Worm (Caenorhabditis elegans): ENCODE measurements around the gene nucl-1.
A peak's percentile ranks its signal among the peaks of the same experiment; 100 is the strongest.

The nucl-1 gene

DNA sequence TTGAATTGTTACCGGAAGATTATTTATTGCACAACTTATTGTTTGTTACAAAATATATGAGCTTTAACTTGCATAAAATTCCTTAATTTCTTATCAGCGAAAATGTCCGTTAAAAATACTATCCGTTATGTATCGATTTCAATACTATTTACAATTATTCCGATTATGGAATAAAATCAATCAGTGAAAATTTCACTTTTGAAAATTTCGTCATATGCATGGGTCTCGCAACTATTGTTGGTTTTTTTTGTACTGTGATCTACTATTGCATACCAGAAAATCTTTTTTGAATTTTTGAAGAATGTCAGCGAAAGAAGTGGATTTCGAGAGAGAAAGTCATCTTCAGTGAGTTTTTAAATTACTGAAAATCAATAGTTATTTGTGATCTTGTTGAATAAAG lies 7.9 kb upstream of the nucl-1 start, which contains the start of gene nprl-3:
TSS of gene nprl-3 (plus strand) at position 301 of the 400 bp plus-strand sequence.
- TF ChIP-seq blmp-1 (tag; optimal IDR thresholded peaks at IDR 0.05): no peak
- no peak for TF ChIP-seq drap-1 (GFP tag; optimal IDR thresholded peaks at IDR 0.05)
- no peak for TF ChIP-seq unc-39 (tag; optimal IDR thresholded peaks at IDR 0.05)
- no peak for TF ChIP-seq pha-4 (tag; optimal IDR thresholded peaks at IDR 0.05)
- no peak for TF ChIP-seq nhr-12 (tag; optimal IDR thresholded peaks at IDR 0.05)
- TF ChIP-seq mab-5 (tag; optimal IDR thresholded peaks at IDR 0.05): no peak
- TF ChIP-seq ham-2 (GFP tag; optimal IDR thresholded peaks at IDR 0.05): no peak
- TF ChIP-seq snpc-4 (tag; optimal IDR thresholded peaks at IDR 0.05): no peak
- TF ChIP-seq nhr-237 (tag; optimal IDR thresholded peaks at IDR 0.05): no peak
- TF ChIP-seq zip-8 (tag; optimal IDR thresholded peaks at IDR 0.05): no peak
- no peak for TF ChIP-seq unc-62 (GFP tag; optimal IDR thresholded peaks at IDR 0.05)
- no peak for TF ChIP-seq ztf-11 (tag; optimal IDR thresholded peaks at IDR 0.05)
- no peak for TF ChIP-seq elt-3 (tag; optimal IDR thresholded peaks at IDR 0.05)
- TF ChIP-seq ces-1 (GFP tag; optimal IDR thresholded peaks at IDR 0.05): no peak
- no peak for TF ChIP-seq ceh-39 (tag; optimal IDR thresholded peaks at IDR 0.05)
- TF ChIP-seq unc-120 (tag; optimal IDR thresholded peaks at IDR 0.05; ENCODE audit: poor library complexity, severe bottlenecking): no peak

DNA sequence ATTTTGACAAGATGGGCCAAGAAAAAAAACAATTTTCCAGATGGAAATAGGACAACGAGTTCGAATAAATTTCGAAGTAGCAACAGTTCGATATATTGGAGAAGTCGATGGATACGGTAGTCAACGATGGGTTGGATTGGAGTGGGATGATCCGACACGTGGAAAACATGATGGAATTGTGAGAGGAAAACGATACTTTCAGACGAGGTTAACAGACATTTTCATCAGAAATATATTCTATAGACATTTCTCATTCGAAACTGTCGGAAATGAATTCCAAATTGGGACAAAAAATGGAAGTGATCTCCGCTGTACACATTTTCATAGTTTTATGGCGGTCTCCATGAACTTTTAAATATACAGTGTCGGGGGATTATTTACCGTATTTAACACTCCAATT lies 5.3 kb upstream of the nucl-1 start, which contains the start of gene tbce-1:
TSS of gene tbce-1 (plus strand) at position 41 of the 400 bp plus-strand sequence.
- no peak for TF ChIP-seq lin-13 (tag; optimal IDR thresholded peaks at IDR 0.05)
- no peak for TF ChIP-seq hlh-1 (tag; optimal IDR thresholded peaks at IDR 0.05)
- no peak for TF ChIP-seq nhr-12 (tag; optimal IDR thresholded peaks at IDR 0.05)
- no peak for TF ChIP-seq unc-39 (tag; optimal IDR thresholded peaks at IDR 0.05)
- TF ChIP-seq zip-8 (tag; optimal IDR thresholded peaks at IDR 0.05): no peak
- TF ChIP-seq ceh-43 (GFP tag; optimal IDR thresholded peaks at IDR 0.05): no peak
- no peak for TF ChIP-seq snpc-4 (tag; optimal IDR thresholded peaks at IDR 0.05)
- no peak for TF ChIP-seq lin-32 (GFP tag; optimal IDR thresholded peaks at IDR 0.05)
- no peak for TF ChIP-seq ceh-83 (GFP tag; optimal IDR thresholded peaks at IDR 0.05)
- TF ChIP-seq nhr-28 (tag; optimal IDR thresholded peaks at IDR 0.05): no peak
- no peak for TF ChIP-seq nhr-237 (tag; optimal IDR thresholded peaks at IDR 0.05)
- no peak for TF ChIP-seq mab-5 (tag; optimal IDR thresholded peaks at IDR 0.05)
- no peak for TF ChIP-seq elt-3 (tag; optimal IDR thresholded peaks at IDR 0.05)

DNA sequence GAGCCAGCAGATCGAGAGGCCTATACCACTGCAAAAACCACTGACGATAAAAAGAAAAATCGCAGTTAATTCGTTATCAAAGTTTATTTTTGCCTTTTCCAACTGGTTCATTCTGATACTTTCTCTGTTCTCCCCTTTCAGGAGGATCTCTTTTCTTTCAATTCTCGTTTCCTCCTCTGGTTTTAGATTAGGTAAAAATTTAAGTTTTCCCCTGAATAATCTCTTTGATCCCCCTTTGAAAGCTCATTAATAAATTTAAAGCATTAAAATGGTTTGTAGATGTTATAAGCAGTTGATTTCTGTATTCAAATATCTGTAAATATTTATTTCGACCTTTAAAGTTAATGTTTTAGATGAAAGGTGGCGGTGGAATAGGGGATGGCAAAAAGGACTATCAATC lies 1.9 kb upstream of the nucl-1 start, which contains the start of gene K07H8.2:
TSS of gene K07H8.2 (plus strand) at position 301 of the 400 bp plus-strand sequence.
- no peak for TF ChIP-seq unc-120 (tag; optimal IDR thresholded peaks at IDR 0.05; ENCODE audit: poor library complexity, severe bottlenecking)

DNA sequence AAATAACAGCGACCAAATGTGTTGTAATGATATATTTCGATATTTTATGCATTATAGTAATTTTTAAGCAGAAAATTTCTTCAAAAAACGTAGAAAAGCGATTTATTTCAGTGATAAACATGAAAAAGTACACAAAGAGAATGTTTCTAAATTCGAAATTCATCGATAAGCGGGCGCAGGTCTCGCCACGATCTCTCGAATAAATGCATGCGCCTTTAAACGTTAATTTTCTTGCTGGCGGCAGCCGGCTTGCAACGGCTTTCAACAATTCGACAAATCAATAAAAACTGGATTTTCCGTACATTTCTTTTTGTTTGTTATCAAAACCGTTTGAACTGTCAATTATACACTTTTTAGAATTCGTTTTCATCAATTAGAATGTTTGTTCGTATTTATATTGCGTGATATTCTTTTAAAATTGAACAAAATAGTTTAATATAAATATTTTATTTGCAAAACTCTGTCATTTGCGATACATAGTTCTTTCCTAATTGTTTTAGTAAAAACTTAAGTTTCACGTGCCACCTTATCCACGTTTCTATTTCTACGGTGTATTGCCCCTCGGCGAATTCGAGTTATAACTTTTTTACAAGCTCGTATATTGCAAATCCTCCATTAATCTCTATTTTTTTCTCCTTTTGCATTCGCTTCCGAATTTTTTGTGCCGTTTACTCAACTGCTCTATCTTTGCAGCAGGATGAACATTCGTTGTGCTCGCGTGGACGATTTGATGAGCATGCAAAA lies 422 bp upstream of the nucl-1 start, which contains the start of gene daf-31:
TSS of gene daf-31 (plus strand) at position 694 of the 744 bp plus-strand sequence.
- TF ChIP-seq unc-120 (tag; optimal IDR thresholded peaks at IDR 0.05; ENCODE audit: poor library complexity, severe bottlenecking) (no peak), mls-2 (tag; optimal IDR thresholded peaks at IDR 0.05) (no peak), elt-3 (tag; optimal IDR thresholded peaks at IDR 0.05) (no peak), sem-2 (GFP tag; optimal IDR thresholded peaks at IDR 0.05) (no peak), blmp-1 (tag; optimal IDR thresholded peaks at IDR 0.05) (no peak), lsy-2 (tag; optimal IDR thresholded peaks at IDR 0.05) (peak; percentile 34), pha-4 (tag; optimal IDR thresholded peaks at IDR 0.05) (peak; percentile 54), ztf-11 (tag; optimal IDR thresholded peaks at IDR 0.05) (no peak), hlh-1 (tag; optimal IDR thresholded peaks at IDR 0.05) (peak; percentile 11), unc-62 (GFP tag; optimal IDR thresholded peaks at IDR 0.05) (no peak), ceh-83 (GFP tag; optimal IDR thresholded peaks at IDR 0.05) (no peak), nhr-237 (tag; optimal IDR thresholded peaks at IDR 0.05) (no peak), drap-1 (GFP tag; optimal IDR thresholded peaks at IDR 0.05) (no peak), M03D4.4 (tag; optimal IDR thresholded peaks at IDR 0.05) (no peak), ceh-43 (GFP tag; optimal IDR thresholded peaks at IDR 0.05) (no peak), snpc-4 (tag; optimal IDR thresholded peaks at IDR 0.05) (no peak), lin-13 (tag; optimal IDR thresholded peaks at IDR 0.05) (peak; percentile 45), mep-1 (tag; optimal IDR thresholded peaks at IDR 0.05) (peak; percentile 47), nhr-2 (tag; optimal IDR thresholded peaks at IDR 0.05) (no peak), nhr-12 (tag; optimal IDR thresholded peaks at IDR 0.05) (no peak), ceh-39 (tag; optimal IDR thresholded peaks at IDR 0.05) (peak; percentile 72), cnd-1 (tag; optimal IDR thresholded peaks at IDR 0.05) (no peak), unc-39 (tag; optimal IDR thresholded peaks at IDR 0.05) (no peak), flh-1 (GFP tag; optimal IDR thresholded peaks at IDR 0.05) (no peak), elt-1 (tag; optimal IDR thresholded peaks at IDR 0.05; ENCODE audit: borderline replicate concordance, insufficient read depth) (no peak), lin-32 (GFP tag; optimal IDR thresholded peaks at IDR 0.05) (no peak), ces-1 (GFP tag; optimal IDR thresholded peaks at IDR 0.05) (no peak), ham-2 (GFP tag; optimal IDR thresholded peaks at IDR 0.05) (peak; percentile 89), mab-5 (tag; optimal IDR thresholded peaks at IDR 0.05) (no peak), nhr-28 (tag; optimal IDR thresholded peaks at IDR 0.05) (no peak), tbx-8 (GFP tag; optimal IDR thresholded peaks at IDR 0.05) (no peak), zip-8 (tag; optimal IDR thresholded peaks at IDR 0.05) (no peak), sptf-1 (tag; optimal IDR thresholded peaks at IDR 0.05) (no peak), bed-3 (GFP tag; optimal IDR thresholded peaks at IDR 0.05) (no peak), nhr-76 (tag; optimal IDR thresholded peaks at IDR 0.05) (no peak)

Data from whole organism, mixed stage, embryonic.